Worm (Caenorhabditis elegans): ENCODE data around the gene str-255.

Gene str-255

DNA sequence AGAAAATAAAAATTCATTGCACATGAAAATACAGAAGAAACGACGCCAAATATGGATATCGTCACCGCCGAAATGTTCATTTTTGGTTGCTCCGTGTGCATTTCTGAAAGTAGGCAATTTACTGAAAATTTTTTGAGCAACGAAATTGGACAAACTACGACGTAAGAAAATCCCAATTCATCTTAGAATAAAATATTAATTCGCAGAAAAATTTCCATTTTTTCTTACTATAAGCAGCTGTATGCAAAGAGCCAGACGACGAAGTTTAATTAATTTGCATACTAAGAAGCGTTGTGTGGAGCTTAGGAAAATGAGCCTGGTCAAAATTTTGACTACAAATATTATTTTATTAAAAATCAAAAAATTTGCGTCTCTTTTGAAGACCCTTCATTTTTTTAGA is 3.0 kb upstream of the str-255 start, which contains the start of gene srbc-19:
srbc-19 (minus strand) TSS at position 101 of the 400 bp plus-strand sequence.
- no peak for TF ChIP-seq lin-13 (tag; optimal IDR thresholded peaks at IDR 0.05)
- TF ChIP-seq nhr-2 (tag; optimal IDR thresholded peaks at IDR 0.05) = no peak
- TF ChIP-seq tbx-8 (GFP tag; optimal IDR thresholded peaks at IDR 0.05) = no peak
- no peak for TF ChIP-seq pha-4 (tag; optimal IDR thresholded peaks at IDR 0.05)
- no peak for TF ChIP-seq unc-62 (GFP tag; optimal IDR thresholded peaks at IDR 0.05)
- no peak for TF ChIP-seq sptf-1 (tag; optimal IDR thresholded peaks at IDR 0.05)
- no peak for TF ChIP-seq unc-39 (tag; optimal IDR thresholded peaks at IDR 0.05)

DNA sequence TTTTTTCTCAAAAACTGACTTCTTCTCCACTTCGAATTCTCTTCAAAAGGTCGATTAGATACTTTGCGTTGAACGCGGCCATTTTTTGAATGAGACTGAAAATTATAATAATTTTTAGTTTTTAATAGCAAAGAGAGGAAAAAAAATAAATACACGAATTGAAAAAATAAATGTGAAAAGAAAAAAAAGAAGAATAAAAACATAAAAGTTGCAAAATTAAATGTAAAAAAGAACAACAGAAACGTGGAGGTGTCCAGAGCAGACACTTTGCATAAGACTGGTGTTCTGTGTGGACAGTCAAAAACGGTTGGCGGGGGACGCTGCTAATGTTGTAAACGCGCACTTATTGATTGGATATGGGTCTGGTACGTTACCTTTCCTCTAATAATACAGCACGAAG is 4.3 kb downstream of the str-255 start, which contains the start of gene C45H4.14:
C45H4.14 (minus strand) TSS at position 101 of the 400 bp plus-strand sequence.
- TF ChIP-seq ceh-43 (GFP tag; optimal IDR thresholded peaks at IDR 0.05) (no peak), ceh-83 (GFP tag; optimal IDR thresholded peaks at IDR 0.05) (no peak), lsy-2 (tag; optimal IDR thresholded peaks at IDR 0.05) (no peak), mab-5 (tag; optimal IDR thresholded peaks at IDR 0.05) (no peak), elt-1 (tag; optimal IDR thresholded peaks at IDR 0.05; ENCODE audit: borderline replicate concordance, insufficient read depth) (no peak), bed-3 (GFP tag; optimal IDR thresholded peaks at IDR 0.05) (no peak), sptf-1 (tag; optimal IDR thresholded peaks at IDR 0.05) (no peak), ceh-39 (tag; optimal IDR thresholded peaks at IDR 0.05) (no peak), nhr-76 (tag; optimal IDR thresholded peaks at IDR 0.05) (no peak), nhr-28 (tag; optimal IDR thresholded peaks at IDR 0.05) (no peak), mls-2 (tag; optimal IDR thresholded peaks at IDR 0.05) (no peak)

DNA sequence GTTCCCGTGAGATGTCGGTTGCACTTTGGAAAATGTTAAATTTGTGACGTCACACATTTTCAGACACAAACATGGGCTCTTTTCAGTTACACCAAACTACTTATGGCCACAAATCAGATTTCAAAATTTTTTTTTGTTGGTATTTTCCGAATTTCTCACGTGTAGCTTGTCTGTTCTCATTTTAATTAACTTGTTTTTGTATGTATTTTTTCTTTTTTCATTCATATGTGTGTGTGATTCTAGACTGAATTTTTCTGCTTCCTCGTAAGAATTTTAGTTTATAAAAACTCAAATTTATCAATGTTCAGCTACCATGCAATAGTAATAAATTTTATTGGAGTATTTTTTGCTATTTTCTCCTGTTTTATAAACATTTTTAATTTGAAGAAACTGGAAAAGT is 6.8 kb downstream of the str-255 start, which contains the start of gene srbc-22:
srbc-22 (plus strand) TSS at position 301 of the 400 bp plus-strand sequence.
- TF ChIP-seq zip-8 (tag; optimal IDR thresholded peaks at IDR 0.05) = peak; percentile 23
- TF ChIP-seq tbx-8 (GFP tag; optimal IDR thresholded peaks at IDR 0.05) = no peak

DNA sequence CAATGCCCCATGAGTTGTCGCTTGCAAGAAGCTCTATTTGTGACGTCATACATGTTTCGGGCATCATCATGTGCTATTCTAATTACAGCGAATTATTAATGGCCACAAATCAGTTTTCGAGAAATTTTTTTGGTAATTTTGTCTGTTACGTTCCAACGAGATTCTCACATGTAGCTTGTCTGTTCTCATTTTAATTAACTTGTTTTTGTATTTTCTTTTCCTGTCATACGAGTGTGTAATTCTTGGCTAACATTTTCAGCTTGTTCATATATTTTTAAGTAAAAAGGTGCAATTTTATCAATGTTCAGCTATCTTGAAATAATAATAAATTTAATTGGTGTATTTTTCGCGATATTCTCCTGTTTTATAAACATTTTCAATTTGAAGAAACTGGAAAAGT is 8.4 kb downstream of the str-255 start, which contains the start of gene srbc-21:
srbc-21 (plus strand) TSS at position 301 of the 400 bp plus-strand sequence.
- TF ChIP-seq M03D4.4 (tag; optimal IDR thresholded peaks at IDR 0.05) (no peak), sem-2 (GFP tag; optimal IDR thresholded peaks at IDR 0.05) (no peak), zip-8 (tag; optimal IDR thresholded peaks at IDR 0.05) (peak; percentile 5), nhr-76 (tag; optimal IDR thresholded peaks at IDR 0.05) (no peak)

DNA sequence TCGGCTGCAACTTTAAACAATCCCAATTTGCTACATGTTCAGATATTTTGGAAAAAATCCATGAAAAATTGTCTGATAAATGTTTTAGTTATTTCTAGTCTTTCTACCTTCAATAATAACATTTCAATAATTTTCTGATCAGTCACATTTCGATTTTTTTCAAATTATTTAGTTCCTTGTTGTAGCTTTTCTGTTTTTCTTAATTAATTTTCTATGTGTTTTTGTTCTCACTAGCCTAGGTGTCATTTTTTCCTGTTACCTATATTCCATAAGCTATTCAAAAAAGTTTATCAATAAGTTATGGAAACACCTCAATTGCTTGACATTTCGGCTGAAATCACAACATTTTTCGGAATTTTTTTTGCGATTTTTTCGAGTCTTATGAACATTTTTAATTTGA is 10.4 kb downstream of the str-255 start, which contains the start of gene srbc-23:
srbc-23 (plus strand) TSS at position 301 of the 400 bp plus-strand sequence.
- no peak for TF ChIP-seq ceh-43 (GFP tag; optimal IDR thresholded peaks at IDR 0.05)
- TF ChIP-seq ham-2 (GFP tag; optimal IDR thresholded peaks at IDR 0.05) = no peak
- no peak for TF ChIP-seq bed-3 (GFP tag; optimal IDR thresholded peaks at IDR 0.05)
- TF ChIP-seq nhr-2 (tag; optimal IDR thresholded peaks at IDR 0.05) = no peak
- no peak for TF ChIP-seq lsy-2 (tag; optimal IDR thresholded peaks at IDR 0.05)
- TF ChIP-seq sptf-1 (tag; optimal IDR thresholded peaks at IDR 0.05) = no peak
- TF ChIP-seq drap-1 (GFP tag; optimal IDR thresholded peaks at IDR 0.05) = no peak
- TF ChIP-seq unc-120 (tag; optimal IDR thresholded peaks at IDR 0.05; ENCODE audit: poor library complexity, severe bottlenecking) = no peak

DNA sequence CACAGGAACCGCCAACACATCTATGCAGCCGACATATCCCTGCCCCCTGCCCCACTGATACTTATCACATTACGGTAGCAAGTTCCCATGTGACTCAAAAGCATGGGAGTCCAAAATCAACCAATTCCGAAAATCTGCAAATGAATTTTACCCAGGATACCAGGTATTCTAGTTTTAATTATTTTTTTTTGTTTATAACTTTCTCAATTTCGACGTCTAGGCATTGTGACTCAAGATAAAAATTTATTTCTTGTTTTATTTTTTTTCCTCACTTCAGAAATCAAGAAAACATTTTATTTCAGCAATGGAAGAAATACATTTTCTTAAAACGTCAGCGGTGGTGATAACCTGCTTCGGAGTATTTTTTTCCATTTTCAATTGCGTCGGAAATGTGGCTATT is 12.2 kb downstream of the str-255 start, which contains the start of gene srbc-24:
srbc-24 (plus strand) TSS at position 301 of the 400 bp plus-strand sequence.
- TF ChIP-seq unc-39 (tag; optimal IDR thresholded peaks at IDR 0.05) (no peak), unc-62 (GFP tag; optimal IDR thresholded peaks at IDR 0.05) (no peak), elt-1 (tag; optimal IDR thresholded peaks at IDR 0.05; ENCODE audit: borderline replicate concordance, insufficient read depth) (no peak), nhr-12 (tag; optimal IDR thresholded peaks at IDR 0.05) (no peak), nhr-28 (tag; optimal IDR thresholded peaks at IDR 0.05) (no peak)

DNA sequence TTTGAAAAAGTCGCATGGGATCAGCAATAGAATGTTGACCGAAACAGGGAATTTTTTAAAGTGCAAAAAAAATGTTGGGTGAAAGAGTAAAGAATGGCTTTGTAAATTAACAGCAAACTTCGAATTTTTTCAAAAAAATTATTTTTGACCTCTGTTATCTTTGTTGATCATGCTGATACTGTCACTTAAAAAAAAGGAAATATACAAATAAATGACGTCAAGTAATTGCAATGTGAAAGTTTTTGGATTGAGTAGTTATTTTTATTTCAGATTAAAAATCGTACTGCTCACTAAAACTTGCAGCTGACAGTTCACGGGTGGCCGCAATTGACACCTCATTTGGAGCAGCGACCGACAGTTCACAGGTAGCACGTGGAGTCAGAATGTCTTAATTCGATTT is 12.8 kb downstream of the str-255 start, which contains the start of gene C45H4.13:
C45H4.13 (minus strand) TSS at position 101 of the 400 bp plus-strand sequence.
- TF ChIP-seq mep-1 (tag; optimal IDR thresholded peaks at IDR 0.05) (no peak), nhr-2 (tag; optimal IDR thresholded peaks at IDR 0.05) (no peak), lin-13 (tag; optimal IDR thresholded peaks at IDR 0.05) (no peak), ceh-39 (tag; optimal IDR thresholded peaks at IDR 0.05) (no peak), ceh-83 (GFP tag; optimal IDR thresholded peaks at IDR 0.05) (no peak), flh-1 (GFP tag; optimal IDR thresholded peaks at IDR 0.05) (no peak), unc-120 (tag; optimal IDR thresholded peaks at IDR 0.05; ENCODE audit: poor library complexity, severe bottlenecking) (no peak), ceh-43 (GFP tag; optimal IDR thresholded peaks at IDR 0.05) (no peak), drap-1 (GFP tag; optimal IDR thresholded peaks at IDR 0.05) (no peak), hlh-1 (tag; optimal IDR thresholded peaks at IDR 0.05) (no peak), mab-5 (tag; optimal IDR thresholded peaks at IDR 0.05) (no peak), ham-2 (GFP tag; optimal IDR thresholded peaks at IDR 0.05) (no peak)

Data from whole organism, mixed stage, embryonic.